Worm (Caenorhabditis elegans) whole organism, L1 larva: Measurements from ENCODE around the gene picc-1.
A peak's percentile ranks its signal among the peaks of the same experiment; 100 is the strongest.

Experiments used
- C04F5.9 ChIP-seq: sonication (generic microtip); optimal IDR thresholded peaks from 2 replicates; lab custom pipeline; 2016; ENCODE audit warnings: missing genetic modification characterization, missing compliant biosample characterization
- C34B4.2 ChIP-seq: sonication (generic microtip); optimal IDR thresholded peaks from 2 replicates; lab custom pipeline; 2017; ENCODE audit warnings: mild to moderate bottlenecking, missing genetic modification characterization, missing compliant biosample characterization
- blmp-1 ChIP-seq: fragments of 150-350 bp; optimal IDR thresholded peaks from 2 replicates; lab custom pipeline; 2014; ENCODE audit warnings: missing biosample characterization, missing genetic modification characterization
- ceh-8 ChIP-seq: fragments of 200-800 bp; sonication (Bioruptor generic); optimal IDR thresholded peaks from 2 replicates; lab custom pipeline; 2018; ENCODE audit warnings: mild to moderate bottlenecking, missing genetic modification characterization, moderate library complexity, missing compliant biosample characterization
- ceh-82 ChIP-seq, 3 experiments: fragments of 150-350 bp in 1 of 3; sonication (generic microtip) in 2 of 3; optimal IDR thresholded peaks; 2 replicates each; lab custom pipeline; 2014 to 2017; ENCODE audit warnings: missing biosample characterization in 3 of 3, missing genetic modification characterization in 3 of 3
- dsc-1 ChIP-seq: sonication (generic microtip); optimal IDR thresholded peaks from 2 replicates; lab custom pipeline; 2016; ENCODE audit warnings: mild to moderate bottlenecking, missing genetic modification characterization, missing compliant biosample characterization
- efl-1 ChIP-seq, 4 experiments: fragments of 150-350 bp; optimal IDR thresholded peaks in 3 of 4; peaks in 1 of 4; 1 replicate in 1 of 4; 2 replicates in 3 of 4; lab custom pipeline; 2014; ENCODE audit warnings: missing biosample characterization in 2 of 4, missing genetic modification characterization in 2 of 4, missing genetic modification reagents in 2 of 4
- egl-13 ChIP-seq: sonication (generic microtip); optimal IDR thresholded peaks from 2 replicates; lab custom pipeline; 2016; ENCODE audit warnings: missing genotype, missing genetic modification reagents, missing genetic modification characterization, missing compliant biosample characterization
- egl-27 ChIP-seq, 2 experiments: fragments of 150-350 bp in 1 of 2; sonication (generic microtip); optimal IDR thresholded peaks; 3 replicates each; lab custom pipeline; 2017 to 2018; ENCODE audit warnings: missing biosample characterization in 2 of 2, missing genetic modification characterization in 2 of 2, missing genetic modification reagents in 2 of 2
- fkh-10 ChIP-seq: sonication (generic microtip); optimal IDR thresholded peaks from 2 replicates; lab custom pipeline; 2017; ENCODE audit warnings: missing biosample characterization, missing genetic modification reagents, missing genetic modification characterization
- fkh-4 ChIP-seq: sonication (generic microtip); optimal IDR thresholded peaks from 2 replicates; lab custom pipeline; 2016; ENCODE audit warnings: missing compliant biosample characterization, missing genetic modification characterization, borderline replicate concordance
- hpl-2 ChIP-seq: fragments of 150-350 bp; optimal IDR thresholded peaks from 2 replicates; lab custom pipeline; 2014; ENCODE audit warnings: missing biosample characterization, missing genetic modification reagents, missing genetic modification characterization
- isw-1 ChIP-seq: fragments of 200-800 bp; sonication (Bioruptor generic); IDR thresholded peaks from 2 replicates; pipeline ENCODE4 v1.3.6; 2022; ENCODE audit warnings: missing genetic modification characterization, missing compliant biosample characterization
- jun-1 ChIP-seq: fragments of 150-350 bp; optimal IDR thresholded peaks from 2 replicates; lab custom pipeline; 2014; ENCODE audit warnings: missing biosample characterization, missing genetic modification reagents, missing genetic modification characterization
- lin-14 ChIP-seq: fragments of 200-800 bp; sonication (Bioruptor generic); optimal IDR thresholded peaks from 2 replicates; lab custom pipeline; 2018; ENCODE audit warnings: mild to moderate bottlenecking, missing genetic modification characterization, moderate library complexity, missing compliant biosample characterization
- lin-15B ChIP-seq: fragments of 150-350 bp; sonication (generic microtip); optimal IDR thresholded peaks from 3 replicates; lab custom pipeline; 2014; ENCODE audit warnings: missing biosample characterization, missing genetic modification characterization
- lin-35 ChIP-seq, 2 experiments: fragments of 150-350 bp; optimal IDR thresholded peaks; 2 replicates each; lab custom pipeline; 2014; ENCODE audit warnings: missing biosample characterization in 2 of 2, missing genetic modification characterization in 2 of 2, missing genetic modification reagents in 2 of 2
- lin-39 ChIP-seq: fragments of 150-350 bp; optimal IDR thresholded peaks from 2 replicates; lab custom pipeline; 2014; ENCODE audit warnings: missing biosample characterization, missing genetic modification reagents, missing genetic modification characterization
- lir-3 ChIP-seq: sonication (generic microtip); optimal IDR thresholded peaks from 2 replicates; lab custom pipeline; 2016; ENCODE audit warnings: mild to moderate bottlenecking, missing genetic modification characterization, moderate library complexity, missing compliant biosample characterization; ENCODE audit not compliant: poor library complexity
- mab-9 ChIP-seq: fragments of 200-800 bp; sonication (Bioruptor generic); IDR thresholded peaks from 2 replicates; pipeline ENCODE4 v1.3.6; 2022; ENCODE audit warnings: missing genetic modification reagents, missing genetic modification characterization, missing compliant biosample characterization
- mep-1 ChIP-seq: fragments of 150-350 bp; optimal IDR thresholded peaks from 2 replicates; lab custom pipeline; 2014; ENCODE audit warnings: missing biosample characterization, missing genetic modification characterization
- nhr-11 ChIP-seq: fragments of 150-350 bp; optimal IDR thresholded peaks from 2 replicates; lab custom pipeline; 2014; ENCODE audit warnings: missing biosample characterization, missing genetic modification characterization
- nhr-12 ChIP-seq: sonication (generic microtip); optimal IDR thresholded peaks from 2 replicates; lab custom pipeline; 2017; ENCODE audit warnings: missing biosample characterization, missing genetic modification characterization
- nhr-20 ChIP-seq: sonication (generic microtip); optimal IDR thresholded peaks from 2 replicates; lab custom pipeline; 2016; ENCODE audit warnings: mild to moderate bottlenecking, missing genetic modification characterization, missing compliant biosample characterization
- nhr-47 ChIP-seq: sonication (generic microtip); optimal IDR thresholded peaks from 2 replicates; lab custom pipeline; 2016; ENCODE audit warnings: mild to moderate bottlenecking, missing genetic modification characterization, moderate library complexity, missing compliant biosample characterization
- nhr-71 ChIP-seq: sonication (generic microtip); optimal IDR thresholded peaks from 2 replicates; lab custom pipeline; 2016; ENCODE audit warnings: mild to moderate bottlenecking, missing genetic modification characterization, moderate library complexity, missing compliant biosample characterization
- nhr-77 ChIP-seq: fragments of 150-350 bp; optimal IDR thresholded peaks from 2 replicates; lab custom pipeline; 2014; ENCODE audit warnings: missing biosample characterization, missing genetic modification characterization
- pag-3 ChIP-seq: sonication (generic microtip); optimal IDR thresholded peaks from 2 replicates; lab custom pipeline; 2017; ENCODE audit warnings: missing genetic modification characterization, mild to moderate bottlenecking, missing compliant biosample characterization, antibody characterized with exemption, borderline replicate concordance; ENCODE audit not compliant: insufficient read depth
- pax-3 ChIP-seq: fragments of 200-800 bp; sonication (Bioruptor generic); optimal IDR thresholded peaks from 2 replicates; lab custom pipeline; 2018; ENCODE audit warnings: mild to moderate bottlenecking, missing genetic modification characterization, moderate library complexity, missing compliant biosample characterization
- rnt-1 ChIP-seq: sonication (generic microtip); optimal IDR thresholded peaks from 2 replicates; lab custom pipeline; 2016; ENCODE audit warnings: mild to moderate bottlenecking, missing genetic modification characterization, moderate library complexity, missing compliant biosample characterization
- snpc-4 ChIP-seq: fragments of 150-350 bp; optimal IDR thresholded peaks from 2 replicates; lab custom pipeline; 2014; ENCODE audit warnings: missing biosample characterization, missing genetic modification characterization
- sup-37 ChIP-seq: fragments of 200-800 bp; sonication (Bioruptor generic); optimal IDR thresholded peaks from 2 replicates; lab custom pipeline; 2018; ENCODE audit warnings: mild to moderate bottlenecking, missing genetic modification characterization, missing compliant biosample characterization
- tbx-2 ChIP-seq: sonication (generic microtip); optimal IDR thresholded peaks from 2 replicates; lab custom pipeline; 2016; ENCODE audit warnings: missing genetic modification characterization, missing compliant biosample characterization
- tlp-1 ChIP-seq: fragments of 150-350 bp; optimal IDR thresholded peaks from 2 replicates; lab custom pipeline; 2014; ENCODE audit warnings: missing biosample characterization, missing genetic modification characterization
- unc-130 ChIP-seq: fragments of 150-350 bp; optimal IDR thresholded peaks from 2 replicates; lab custom pipeline; 2017; ENCODE audit warnings: missing biosample characterization, missing genetic modification characterization, inconsistent platforms
- unc-30 ChIP-seq: sonication (generic microtip); optimal IDR thresholded peaks from 2 replicates; lab custom pipeline; 2017; ENCODE audit warnings: missing biosample characterization, missing genetic modification characterization
- unc-62 ChIP-seq: fragments of 150-350 bp; optimal IDR thresholded peaks from 2 replicates; lab custom pipeline; 2014; ENCODE audit warnings: missing biosample characterization, missing genetic modification reagents, missing genetic modification characterization
- vab-15 ChIP-seq: sonication (generic microtip); optimal IDR thresholded peaks from 2 replicates; lab custom pipeline; 2017; ENCODE audit warnings: missing genotype, mild to moderate bottlenecking, missing genetic modification characterization, missing compliant biosample characterization
- xbp-1 ChIP-seq: sonication (generic microtip); optimal IDR thresholded peaks from 2 replicates; lab custom pipeline; 2016; ENCODE audit warnings: missing genetic modification characterization, missing compliant biosample characterization
- zip-4 ChIP-seq: fragments of 200-800 bp; sonication (Bioruptor generic); optimal IDR thresholded peaks from 2 replicates; lab custom pipeline; 2018; ENCODE audit warnings: mild to moderate bottlenecking, missing genetic modification characterization, moderate library complexity, missing compliant biosample characterization
- ztf-11 ChIP-seq, 2 experiments: sonication (generic microtip); optimal IDR thresholded peaks; 2 replicates each; lab custom pipeline; 2016 to 2017; ENCODE audit warnings: missing genetic modification characterization in 2 of 2, missing biosample characterization in 1 of 2, missing compliant biosample characterization in 1 of 2

The picc-1 gene

ce11 chrV:5991490-5992069, 27.2 kb upstream of the picc-1 start (continued):
- peak; percentile 30; the same call in 1 of the 2 replicates for TF ChIP-seq isw-1 (GFP tag; lab: Robert Waterston, UW)
- TF ChIP-seq egl-27 (tag; optimal IDR thresholded peaks at IDR 0.05; lab: Kevin White, UChicago) = peak in 1 of 2 experiments; percentile 1
- peak; percentile 78 for TF ChIP-seq mep-1 (tag; lab: Kevin White, UChicago)
- TF ChIP-seq lin-15B (tag; lab: Kevin White, UChicago) = no peak
- TF ChIP-seq dsc-1 (tag; lab: Kevin White, UChicago) = peak; percentile 52
- no peak for TF ChIP-seq C34B4.2 (tag; lab: Kevin White, UChicago)
- no peak for TF ChIP-seq nhr-12 (tag; lab: Kevin White, UChicago)
- TF ChIP-seq snpc-4 (tag; lab: Kevin White, UChicago) = peak; percentile 5
- TF ChIP-seq nhr-47 (tag; lab: Kevin White, UChicago) = peak; percentile 50
- TF ChIP-seq lir-3 = no peak
- no peak for TF ChIP-seq fkh-4 (tag; lab: Kevin White, UChicago)
- TF ChIP-seq unc-130 = peak; percentile 1
- TF ChIP-seq sup-37 = no peak
- peak; percentile 56 for TF ChIP-seq rnt-1 (tag; lab: Kevin White, UChicago)
- TF ChIP-seq ceh-8 (GFP tag; lab: Kevin White, UChicago) = peak; percentile 47
- peak; percentile 10 for TF ChIP-seq pax-3 (tag; lab: Kevin White, UChicago)
- no peak for TF ChIP-seq unc-62
- peak in 1 of 2 experiments; percentile 29 for TF ChIP-seq lin-35 (GFP tag; optimal IDR thresholded peaks at IDR 0.05; lab: Kevin White, UChicago)
- no peak for TF ChIP-seq unc-30 (tag; lab: Kevin White, UChicago)
- TF ChIP-seq, all 84 proteins: peak for 29

DNA sequence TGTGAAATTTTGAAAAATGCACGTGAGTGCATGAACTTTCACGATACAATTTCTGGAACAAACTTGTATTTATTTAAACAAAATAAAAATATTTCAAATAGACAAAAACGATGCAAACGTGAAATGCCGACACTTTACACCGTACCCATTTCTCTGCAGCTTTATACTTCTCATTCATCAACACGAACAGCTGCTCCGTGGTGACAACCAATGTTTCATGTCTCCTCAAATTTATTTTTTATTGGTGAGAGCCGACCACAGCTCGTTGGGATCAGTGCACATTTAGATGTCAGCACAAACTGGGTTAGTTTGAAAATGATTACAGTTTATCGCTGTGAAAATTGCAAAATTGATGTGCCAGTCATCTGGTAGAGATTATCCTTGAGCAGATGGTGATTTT, 23.2 kb upstream of the picc-1 start:
- no peak for TF ChIP-seq lin-39 (tag; lab: Kevin White, UChicago)
- TF ChIP-seq fkh-4 (tag; lab: Kevin White, UChicago) = no peak
- no peak for TF ChIP-seq xbp-1 (tag; lab: Kevin White, UChicago)
- no peak for TF ChIP-seq efl-1 (optimal IDR thresholded peaks at IDR 0.05; lab: Kevin White, UChicago)
- TF ChIP-seq efl-1 (GFP tag; optimal IDR thresholded peaks at IDR 0.05 in 1 of 2; lab: Kevin White, UChicago) = peak in 1 of 2 experiments; percentile 31
- TF ChIP-seq lin-14 (GFP tag; lab: Kevin White, UChicago) = peak; percentile 30
- no peak for TF ChIP-seq zip-4 (GFP tag; lab: Kevin White, UChicago)
- TF ChIP-seq mab-9 = no peak
- TF ChIP-seq tlp-1 = no peak
- TF ChIP-seq rnt-1 (tag; lab: Kevin White, UChicago) = peak; percentile 51
- no peak for TF ChIP-seq hpl-2 (GFP tag; lab: Kevin White, UChicago)
- no peak for TF ChIP-seq ztf-11 (tag; optimal IDR thresholded peaks at IDR 0.05; lab: Kevin White, UChicago)
- peak; percentile 4 for TF ChIP-seq nhr-71 (tag; lab: Kevin White, UChicago)

ce11 chrV:5996114-5996513, 22.7 kb upstream of the picc-1 start, which contains the start of gene cpg-4:
TSS of gene cpg-4 (plus strand) at chrV:5996416.
- TF ChIP-seq efl-1 (optimal IDR thresholded peaks at IDR 0.05; lab: Kevin White, UChicago) = no peak
- TF ChIP-seq efl-1 (GFP tag; optimal IDR thresholded peaks at IDR 0.05 in 1 of 2; lab: Kevin White, UChicago) = no peak

DNA sequence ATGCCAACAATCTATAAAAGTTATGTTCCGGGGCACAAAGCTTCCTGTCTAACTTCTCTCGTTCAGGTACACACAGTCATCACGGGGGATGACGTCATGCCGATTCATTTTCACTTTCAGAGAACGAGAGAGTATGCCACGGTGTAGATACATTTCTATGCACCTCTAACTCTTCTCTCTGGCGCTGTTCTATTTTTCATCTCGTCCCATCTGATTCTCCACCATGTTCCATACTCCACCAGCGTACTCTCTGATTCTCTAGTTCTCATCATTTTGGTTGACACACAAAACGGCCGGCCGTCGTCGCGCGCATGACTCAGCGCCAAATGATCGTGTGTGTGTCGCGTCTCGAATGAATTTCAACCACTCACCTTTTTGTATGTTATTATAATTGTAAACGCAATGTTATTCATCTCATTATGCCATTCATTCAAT, 18.4 kb upstream of the picc-1 start:
- TF ChIP-seq unc-130 = peak; percentile 27
- TF ChIP-seq efl-1 (optimal IDR thresholded peaks at IDR 0.05; lab: Kevin White, UChicago) = peak; percentile 82 to 92
- TF ChIP-seq efl-1 (GFP tag; optimal IDR thresholded peaks at IDR 0.05 in 1 of 2; lab: Kevin White, UChicago) = peak; percentile 56 to 94
- TF ChIP-seq egl-13 (tag; lab: Kevin White, UChicago) = peak; percentile 74
- TF ChIP-seq jun-1 = peak; percentile 95
- TF ChIP-seq lin-39 (tag; lab: Kevin White, UChicago) = peak; percentile 79
- TF ChIP-seq mep-1 (tag; lab: Kevin White, UChicago) = peak; percentile 93
- TF ChIP-seq tbx-2 = peak; percentile 93
- peak; percentile 98 for TF ChIP-seq nhr-20 (tag; lab: Kevin White, UChicago)
- TF ChIP-seq ceh-82 (tag; optimal IDR thresholded peaks at IDR 0.05; lab: Kevin White, UChicago) = peak; percentile 55 to 79 (median 70)
- peak; percentile 73 for TF ChIP-seq hpl-2 (GFP tag; lab: Kevin White, UChicago)
- no peak for TF ChIP-seq ztf-11 (tag; optimal IDR thresholded peaks at IDR 0.05; lab: Kevin White, UChicago)
- TF ChIP-seq vab-15 (tag; lab: Kevin White, UChicago) = no peak
- peak; percentile 95 for TF ChIP-seq nhr-47 (tag; lab: Kevin White, UChicago)
- TF ChIP-seq blmp-1 (tag; lab: Kevin White, UChicago) = peak; percentile 99
- no peak for TF ChIP-seq nhr-12 (tag; lab: Kevin White, UChicago)
- TF ChIP-seq lin-14 (GFP tag; lab: Kevin White, UChicago) = peak; percentile 98
- peak; percentile 79 to 89 for TF ChIP-seq lin-35 (GFP tag; optimal IDR thresholded peaks at IDR 0.05; lab: Kevin White, UChicago)
- peak; percentile 85 for TF ChIP-seq pag-3 (tag; lab: Kevin White, UChicago)
- peak; percentile 50 for TF ChIP-seq fkh-10 (GFP tag; lab: Kevin White, UChicago)
- TF ChIP-seq nhr-77 (tag; lab: Kevin White, UChicago) = peak; percentile 97
- TF ChIP-seq nhr-11 (tag; lab: Kevin White, UChicago) = peak; percentile 84
- TF ChIP-seq unc-62 = no peak
- peak; percentile 49 for TF ChIP-seq C04F5.9
- TF ChIP-seq xbp-1 (tag; lab: Kevin White, UChicago) = peak; percentile 91
